Fruit fly (Drosophila melanogaster) whole organism, wandering third instar larva: ENCODE results near the gene Jon74E.

Experiments used
- Abd-B ChIP-seq: fragments of >200 bp; optimal IDR thresholded peaks from 2 replicates; lab custom pipeline; 2017; ENCODE audit warnings: missing biosample characterization, missing genetic modification characterization
- CG32264 ChIP-seq: fragments of 200-800 bp; sonication (Bioruptor generic); optimal IDR thresholded peaks from 2 replicates; lab custom pipeline; 2016; ENCODE audit warnings: missing biosample characterization, missing genetic modification characterization
- CG9705 ChIP-seq: fragments of 200-800 bp; sonication (Bioruptor generic); optimal IDR thresholded peaks from 2 replicates; lab custom pipeline; 2018; ENCODE audit warnings: missing biosample characterization, mild to moderate bottlenecking, missing genetic modification characterization
- Dfd ChIP-seq: fragments of >200 bp; optimal IDR thresholded peaks from 2 replicates; lab custom pipeline; 2017; ENCODE audit warnings: missing biosample characterization, missing genetic modification characterization
- Dif ChIP-seq: fragments of 200-275, 200-300 bp; sonication (Bioruptor generic); optimal IDR thresholded peaks from 2 replicates; lab custom pipeline; 2018; ENCODE audit warnings: missing biosample characterization, missing genetic modification characterization; ENCODE audit not compliant: partially characterized antibody
- GATAd ChIP-seq: sonication (Bioruptor generic); optimal IDR thresholded peaks from 2 replicates; lab custom pipeline; 2016; ENCODE audit warnings: missing biosample characterization, missing genetic modification characterization
- Hnf4 ChIP-seq: fragments of 200-800 bp; sonication (Bioruptor generic); optimal IDR thresholded peaks from 2 replicates; lab custom pipeline; 2016; ENCODE audit warnings: missing biosample characterization, mild to moderate bottlenecking, missing genetic modification characterization
- Hr83 ChIP-seq: fragments of 200-300 bp; sonication (Bioruptor generic); optimal IDR thresholded peaks from 2 replicates; lab custom pipeline; 2016; ENCODE audit warnings: missing biosample characterization, mild to moderate bottlenecking, missing genetic modification characterization, moderate library complexity; ENCODE audit not compliant: poor library complexity, severe bottlenecking
- Jra ChIP-seq: sonication (Bioruptor generic); optimal IDR thresholded peaks from 2 replicates; lab custom pipeline; 2016; ENCODE audit warnings: missing biosample characterization, missing genetic modification characterization
- Mio ChIP-seq: sonication (Bioruptor generic); optimal IDR thresholded peaks from 2 replicates; lab custom pipeline; 2016; ENCODE audit warnings: missing biosample characterization, missing genetic modification characterization
- Myc ChIP-seq: fragments of >200 bp; optimal IDR thresholded peaks from 2 replicates; lab custom pipeline; 2017
- N ChIP-seq: fragments of >200 bp; optimal IDR thresholded peaks from 2 replicates; lab custom pipeline; 2018; ENCODE audit warnings: missing biosample characterization, missing external identifiers, missing genetic modification characterization
- OdsH ChIP-seq: fragments of 200-800 bp; sonication (Bioruptor generic); optimal IDR thresholded peaks from 2 replicates; lab custom pipeline; 2016; ENCODE audit warnings: missing biosample characterization, mild to moderate bottlenecking, missing genetic modification characterization
- Rel ChIP-seq, 2 experiments: fragments of 200-800 bp; sonication (Bioruptor generic) in 1 of 2; optimal IDR thresholded peaks; 2 replicates in 1 of 2; 3 replicates in 1 of 2; lab custom pipeline; 2016 to 2019; ENCODE audit warnings: mild to moderate bottlenecking in 2 of 2, missing biosample characterization in 2 of 2, missing genetic modification characterization in 2 of 2, moderate library complexity in 1 of 2
- Sp1 ChIP-seq: fragments of 200-800 bp; sonication (Bioruptor generic); optimal IDR thresholded peaks from 3 replicates; lab custom pipeline; 2019; ENCODE audit warnings: missing biosample characterization, mild to moderate bottlenecking, missing genetic modification characterization, moderate library complexity
- br ChIP-seq: fragments of 200-800 bp; sonication (Bioruptor generic); optimal IDR thresholded peaks from 2 replicates; lab custom pipeline; 2016; ENCODE audit warnings: missing biosample characterization, missing genetic modification characterization
- brk ChIP-seq: fragments of 200-800 bp; sonication (Bioruptor generic); optimal IDR thresholded peaks from 2 replicates; lab custom pipeline; 2016; ENCODE audit warnings: missing biosample characterization, mild to moderate bottlenecking, missing genetic modification characterization
- dl ChIP-seq, 2 experiments: fragments of 175-275, 200-275 bp in 1 of 2; fragments of 200-275 bp in 1 of 2; sonication (Bioruptor generic); optimal IDR thresholded peaks; lab custom pipeline; 2018; ENCODE audit warnings: mild to moderate bottlenecking in 2 of 2, missing biosample characterization in 2 of 2, missing genetic modification characterization in 2 of 2, moderate library complexity in 2 of 2; ENCODE audit not compliant: partially characterized antibody in 2 of 2, insufficient read depth in 1 of 2
- dmrt93B ChIP-seq: fragments of 200-800 bp; sonication (Bioruptor generic); optimal IDR thresholded peaks from 2 replicates; lab custom pipeline; 2018; ENCODE audit warnings: missing biosample characterization, mild to moderate bottlenecking, missing genetic modification characterization
- dsf ChIP-seq: sonication (Bioruptor generic); optimal IDR thresholded peaks from 2 replicates; lab custom pipeline; 2016; ENCODE audit warnings: missing biosample characterization, missing genetic modification characterization, borderline replicate concordance
- ey ChIP-seq: fragments of 200-800 bp; sonication (Bioruptor generic); optimal IDR thresholded peaks from 2 replicates; lab custom pipeline; 2016; ENCODE audit warnings: missing biosample characterization, missing genetic modification characterization
- foxo ChIP-seq, 2 experiments: fragments of 200-800 bp; sonication (Bioruptor generic); optimal IDR thresholded peaks; 2 replicates in 1 of 2; 3 replicates in 1 of 2; lab custom pipeline; 2016 to 2017; ENCODE audit warnings: missing biosample characterization in 2 of 2, missing genetic modification characterization in 2 of 2
- fru ChIP-seq: fragments of 200-800 bp; sonication (Bioruptor generic); optimal IDR thresholded peaks from 3 replicates; lab custom pipeline; 2016; ENCODE audit warnings: missing biosample characterization, mild to moderate bottlenecking, missing genetic modification characterization
- h ChIP-seq: fragments of 200-800 bp; sonication (Bioruptor generic); optimal IDR thresholded peaks from 3 replicates; lab custom pipeline; 2016; ENCODE audit warnings: missing biosample characterization, mild to moderate bottlenecking, missing genetic modification characterization
- lola ChIP-seq: fragments of >200 bp; optimal IDR thresholded peaks from 2 replicates; lab custom pipeline; 2017; ENCODE audit warnings: missing biosample characterization, missing genetic modification characterization
- pan ChIP-seq: fragments of >200 bp; optimal IDR thresholded peaks from 2 replicates; lab custom pipeline; 2017
- psq ChIP-seq: fragments of 200-800 bp; sonication (Bioruptor generic); optimal IDR thresholded peaks from 3 replicates; lab custom pipeline; 2017; ENCODE audit warnings: missing biosample characterization, mild to moderate bottlenecking, missing genetic modification characterization, moderate library complexity
- rgr ChIP-seq: fragments of 200-800 bp; sonication (Bioruptor generic); optimal IDR thresholded peaks from 3 replicates; lab custom pipeline; 2016; ENCODE audit warnings: missing biosample characterization, mild to moderate bottlenecking, missing genetic modification characterization
- tai ChIP-seq: sonication (Bioruptor generic); optimal IDR thresholded peaks from 2 replicates; lab custom pipeline; 2016; ENCODE audit warnings: missing biosample characterization, missing genetic modification characterization
- usp ChIP-seq: fragments of >200 bp; optimal IDR thresholded peaks from 2 replicates; lab custom pipeline; 2017; ENCODE audit warnings: missing biosample characterization, missing genetic modification characterization
- woc ChIP-seq: sonication (Bioruptor generic); optimal IDR thresholded peaks from 2 replicates; lab custom pipeline; 2016; ENCODE audit warnings: missing biosample characterization, mild to moderate bottlenecking, missing genetic modification characterization

Jon74E gene

DNA sequence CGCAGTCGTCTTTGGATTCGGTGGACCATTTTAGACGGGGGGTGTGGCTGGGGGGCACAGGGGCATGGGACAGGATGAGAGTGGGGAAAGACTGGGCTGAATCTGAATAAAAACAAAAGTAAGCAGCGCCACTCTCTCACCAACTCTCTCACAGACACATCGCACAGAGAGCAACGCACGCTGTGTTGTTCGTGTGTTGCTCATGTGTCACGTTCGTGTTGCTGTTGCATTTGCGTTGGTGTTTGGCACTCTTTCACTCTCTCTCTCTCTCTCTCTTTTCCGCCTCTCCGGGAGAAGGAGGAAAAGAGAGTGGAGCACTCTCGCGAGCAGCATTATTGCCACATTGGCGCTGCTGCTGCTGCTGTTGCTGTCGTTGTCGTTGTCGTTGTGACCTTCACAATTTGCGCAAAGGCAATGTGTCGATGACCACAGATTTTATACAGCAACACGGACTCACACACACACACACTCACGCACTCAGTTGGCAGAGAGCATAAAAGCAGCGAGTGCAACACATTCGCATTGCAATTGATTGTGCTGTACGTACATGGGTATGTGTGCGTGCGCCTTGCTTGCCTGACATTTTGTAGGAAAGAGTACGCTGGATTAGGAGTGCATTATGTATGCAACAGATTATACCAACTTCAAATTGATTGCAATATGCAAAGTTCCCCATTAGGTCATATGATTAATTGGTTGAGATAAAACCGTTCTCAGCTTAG lies 14.8 kb upstream of the Jon74E start:
- peak; percentile 43 for TF ChIP-seq tai (GFP tag; lab: Kevin White, UChicago)
- TF ChIP-seq Sp1 (GFP tag; lab: Kevin White, UChicago) = peak; percentile 45
- TF ChIP-seq Dif (GFP tag; lab: Kevin White, UChicago) = peak; percentile 97
- TF ChIP-seq Hnf4 (GFP tag; lab: Kevin White, UChicago) = peak; percentile 13
- peak; percentile 77 for TF ChIP-seq brk (GFP tag; lab: Kevin White, UChicago)
- TF ChIP-seq dsf = no peak
- TF ChIP-seq woc (GFP tag; lab: Kevin White, UChicago) = no peak
- no peak for TF ChIP-seq CG9705 (GFP tag; lab: Kevin White, UChicago)
- TF ChIP-seq N (GFP tag; lab: Kevin White, UChicago) = peak; percentile 76
- TF ChIP-seq fru (GFP tag; lab: Kevin White, UChicago) = peak; percentile 81
- peak; percentile 70 for TF ChIP-seq h
- TF ChIP-seq lola (GFP tag; lab: Kevin White, UChicago) = no peak
- TF ChIP-seq pan (lab: Kevin White, UChicago) = no peak
- peak; percentile 30 for TF ChIP-seq rgr (GFP tag; lab: Kevin White, UChicago)
- no peak for TF ChIP-seq ey (GFP tag; lab: Kevin White, UChicago)
- TF ChIP-seq dmrt93B = no peak
- no peak for TF ChIP-seq usp
- TF ChIP-seq dl (GFP tag; optimal IDR thresholded peaks at IDR 0.05; lab: Kevin White, UChicago; ENCODE audit: insufficient read depth in 1 of 2, partially characterized antibody in 2 of 2) = peak; percentile 95 to 97
- no peak for TF ChIP-seq Myc
- TF ChIP-seq psq (GFP tag; lab: Kevin White, UChicago) = peak; percentile 68
- peak; percentile 83 for TF ChIP-seq Rel (GFP tag; optimal IDR thresholded peaks at IDR 0.05; lab: Kevin White, UChicago)
- peak; percentile 40 for TF ChIP-seq Rel (tag; optimal IDR thresholded peaks at IDR 0.05; lab: Kevin White, UChicago)
- TF ChIP-seq OdsH (GFP tag; lab: Kevin White, UChicago) = peak; percentile 36
- TF ChIP-seq foxo (GFP tag; optimal IDR thresholded peaks at IDR 0.05; lab: Kevin White, UChicago) = peak in 1 of 2 experiments; percentile 23
- TF ChIP-seq CG32264 (GFP tag; lab: Kevin White, UChicago) = peak; percentile 14
- TF ChIP-seq Jra (GFP tag; lab: Kevin White, UChicago) = peak; percentile 53
- TF ChIP-seq Hr83 (GFP tag; lab: Kevin White, UChicago) = peak; percentile 15
- TF ChIP-seq Mio (GFP tag; lab: Kevin White, UChicago) = no peak
- TF ChIP-seq br = peak; percentile 49

DNA sequence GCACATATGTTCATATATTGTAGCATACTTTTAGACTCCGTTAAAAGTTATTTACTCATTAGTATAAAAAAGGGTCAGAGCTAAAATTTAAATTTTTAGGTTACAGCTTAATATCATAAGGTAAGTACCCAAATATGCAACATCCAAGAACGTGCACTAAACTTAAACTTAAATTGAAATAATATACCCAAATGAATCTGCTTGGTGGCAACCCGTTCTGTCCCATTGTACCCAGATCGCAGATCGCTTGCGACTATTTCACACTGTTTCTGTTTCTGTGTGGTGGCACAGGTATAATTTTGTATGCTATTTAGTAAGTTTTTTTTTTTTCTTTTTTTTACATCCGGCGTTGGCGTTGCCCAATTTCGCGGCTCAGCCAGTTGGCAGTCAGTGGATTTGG lies 14.2 kb upstream of the Jon74E start:
- TF ChIP-seq br = no peak
- TF ChIP-seq Hnf4 (GFP tag; lab: Kevin White, UChicago) = no peak
- peak; percentile 14 for TF ChIP-seq brk (GFP tag; lab: Kevin White, UChicago)
- TF ChIP-seq Dfd (GFP tag; lab: Kevin White, UChicago) = no peak
- TF ChIP-seq Mio (GFP tag; lab: Kevin White, UChicago) = no peak
- TF ChIP-seq woc (GFP tag; lab: Kevin White, UChicago) = peak; percentile 40

DNA sequence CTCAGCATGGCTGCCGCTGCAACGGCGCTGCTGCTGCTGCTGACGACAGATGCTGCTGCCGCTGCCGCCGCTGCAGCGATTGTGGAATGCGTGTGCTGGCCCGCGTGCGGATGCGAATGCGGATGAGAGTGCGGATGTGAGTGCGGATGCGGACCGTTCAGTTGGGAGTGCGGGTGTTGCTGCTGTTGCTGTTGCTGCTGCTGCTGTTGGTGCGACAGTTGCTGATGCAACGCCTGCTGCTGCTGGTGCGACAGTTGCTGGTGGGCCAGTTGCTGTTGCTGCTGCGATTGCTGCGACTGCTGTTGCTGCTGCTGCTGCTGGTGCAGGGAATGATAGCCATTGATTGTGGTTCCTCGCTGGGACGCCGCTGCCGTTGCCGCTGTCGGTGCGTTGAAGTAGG lies 13.3 kb upstream of the Jon74E start:
- no peak for TF ChIP-seq dmrt93B
- no peak for TF ChIP-seq Sp1 (GFP tag; lab: Kevin White, UChicago)
- TF ChIP-seq Dfd (GFP tag; lab: Kevin White, UChicago) = peak; percentile 95

DNA sequence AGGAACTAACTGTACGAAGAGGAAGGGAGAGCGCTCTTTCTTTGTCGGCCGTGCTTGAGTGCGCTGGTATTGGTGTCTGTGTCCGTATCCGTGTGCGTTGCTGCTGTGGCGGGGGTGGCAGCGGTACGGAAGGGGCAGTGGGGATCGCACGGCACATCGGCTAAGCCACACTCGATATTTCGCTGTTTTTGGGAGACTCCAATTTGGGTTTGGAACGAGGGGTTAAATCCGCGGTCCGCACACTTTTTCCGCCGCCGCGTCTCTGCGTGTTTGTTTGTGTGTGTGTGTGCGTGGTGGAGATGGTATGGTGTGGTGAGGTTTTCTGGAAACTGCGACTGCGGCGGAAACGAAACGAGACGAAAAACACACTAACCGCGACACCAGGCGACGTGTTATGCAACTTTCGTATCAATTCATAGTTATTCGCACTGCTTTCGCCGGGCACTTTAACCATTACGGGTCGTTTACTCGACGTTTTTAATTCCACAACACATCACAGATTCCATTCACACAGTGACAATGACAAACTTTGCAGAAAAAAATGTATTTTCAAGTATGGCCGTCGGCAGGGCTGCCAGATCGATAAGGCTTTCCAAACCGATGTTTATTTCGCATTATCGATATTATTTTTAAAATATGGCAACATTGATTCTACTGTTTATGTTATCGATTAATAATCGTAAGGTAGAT lies 8.4 kb upstream of the Jon74E start, which contains the start of gene CycT:
Gene CycT (minus strand): TSS at position 574 of the 690 bp plus-strand sequence.
- TF ChIP-seq OdsH (GFP tag; lab: Kevin White, UChicago) = no peak
- no peak for TF ChIP-seq GATAd (GFP tag; lab: Kevin White, UChicago)
- TF ChIP-seq Hnf4 (GFP tag; lab: Kevin White, UChicago) = peak; percentile 51
- TF ChIP-seq Abd-B = no peak
- peak; percentile 43 for TF ChIP-seq N (GFP tag; lab: Kevin White, UChicago)
- no peak for TF ChIP-seq pan (lab: Kevin White, UChicago)
- peak; percentile 68 for TF ChIP-seq Sp1 (GFP tag; lab: Kevin White, UChicago)
- peak; percentile 46 for TF ChIP-seq rgr (GFP tag; lab: Kevin White, UChicago)
- TF ChIP-seq dsf = peak; percentile 14
- TF ChIP-seq psq (GFP tag; lab: Kevin White, UChicago) = peak; percentile 30
- peak; percentile 62 for TF ChIP-seq Myc
- TF ChIP-seq Mio (GFP tag; lab: Kevin White, UChicago) = no peak
- TF ChIP-seq foxo (GFP tag; optimal IDR thresholded peaks at IDR 0.05; lab: Kevin White, UChicago) = peak in 1 of 2 experiments; percentile 43
- TF ChIP-seq Jra (GFP tag; lab: Kevin White, UChicago) = peak; percentile 47
- peak; percentile 24 for TF ChIP-seq br
